Worm (Caenorhabditis elegans) whole organism, young adult: Measurements from ENCODE around the gene srh-173.
A peak's percentile ranks its signal among the peaks of the same experiment; 100 is the strongest.
"Not testable (repeated sequence)": the region's sequence is repeated elsewhere in the genome, so short reads cannot be mapped to it uniquely, and the experiment has no call there.

Experiments
- F39B2.1 ChIP-seq: fragments of 200-800 bp; sonication (Bioruptor generic); IDR thresholded peaks from 2 replicates; pipeline ENCODE4 v1.3.6; 2022; ENCODE audit warnings: missing genetic modification reagents, missing genetic modification characterization, missing compliant biosample characterization
- F55B11.4 ChIP-seq: sonication (generic microtip); optimal IDR thresholded peaks from 2 replicates; lab custom pipeline; 2016; ENCODE audit warnings: missing compliant biosample characterization, missing genetic modification characterization, borderline replicate concordance; ENCODE audit not compliant: insufficient read depth
- K11D2.4 ChIP-seq: fragments of 200-800 bp; sonication (Bioruptor generic); IDR thresholded peaks from 2 replicates; pipeline ENCODE4 v1.3.6; 2022; ENCODE audit warnings: missing genetic modification reagents, missing genetic modification characterization, missing compliant biosample characterization
- Y95B8A.8 ChIP-seq: fragments of 200-800 bp; sonication (Bioruptor generic); IDR thresholded peaks from 2 replicates; pipeline ENCODE4 v1.3.6; 2022; ENCODE audit warnings: missing genetic modification reagents, missing genetic modification characterization, missing compliant biosample characterization
- bed-2 ChIP-seq: fragments of 200-800 bp; sonication (Bioruptor generic); IDR thresholded peaks from 2 replicates; pipeline ENCODE4 v1.3.6; 2022; ENCODE audit warnings: missing genetic modification reagents, missing genetic modification characterization, missing compliant biosample characterization
- ccch-3 ChIP-seq: fragments of 200-800 bp; sonication (Bioruptor generic); optimal IDR thresholded peaks from 2 replicates; lab custom pipeline; 2018; ENCODE audit warnings: mild to moderate bottlenecking, missing genetic modification characterization, missing compliant biosample characterization
- cebp-1 ChIP-seq, 2 experiments: fragments of 200-800 bp in 1 of 2; sonication (Bioruptor generic) in 1 of 2; sonication (generic microtip) in 1 of 2; IDR thresholded peaks in 1 of 2; optimal IDR thresholded peaks in 1 of 2; 2 replicates each; pipeline versions ENCODE4 v1.3.6 to Lab custom; 2017 to 2022; ENCODE audit warnings: missing compliant biosample characterization in 2 of 2, missing genetic modification characterization in 2 of 2, mild to moderate bottlenecking in 1 of 2, missing genetic modification reagents in 1 of 2, moderate library complexity in 1 of 2
- ceh-58 ChIP-seq: fragments of 200-800 bp; sonication (Bioruptor generic); IDR thresholded peaks from 2 replicates; pipeline ENCODE4 v1.3.6; 2022; ENCODE audit warnings: missing genetic modification characterization, missing compliant biosample characterization
- dpl-1 ChIP-seq: fragments of 150-350 bp; optimal IDR thresholded peaks from 2 replicates; lab custom pipeline; 2014; ENCODE audit warnings: missing biosample characterization, missing genetic modification reagents, missing genetic modification characterization
- fkh-3 ChIP-seq: sonication (generic microtip); optimal IDR thresholded peaks from 2 replicates; lab custom pipeline; 2016; ENCODE audit warnings: mild to moderate bottlenecking, missing genetic modification characterization, missing compliant biosample characterization
- gei-17 ChIP-seq: fragments of 200-800 bp; sonication (Bioruptor generic); optimal IDR thresholded peaks from 2 replicates; lab custom pipeline; 2018; ENCODE audit warnings: mild to moderate bottlenecking, missing genetic modification characterization, missing compliant biosample characterization
- hrde-1 ChIP-seq: sonication (generic microtip); optimal IDR thresholded peaks from 2 replicates; lab custom pipeline; 2016; ENCODE audit warnings: missing genetic modification characterization, mild to moderate bottlenecking, missing compliant biosample characterization, moderate library complexity, missing genotype, missing genetic modification reagents, borderline replicate concordance
- lsl-1 ChIP-seq: fragments of 200-800 bp; sonication (Bioruptor generic); optimal IDR thresholded peaks from 2 replicates; lab custom pipeline; 2018; ENCODE audit warnings: mild to moderate bottlenecking, missing genetic modification characterization, moderate library complexity, missing compliant biosample characterization
- madf-10 ChIP-seq: sonication (generic microtip); optimal IDR thresholded peaks from 2 replicates; lab custom pipeline; 2016; ENCODE audit warnings: mild to moderate bottlenecking, missing genetic modification characterization, missing compliant biosample characterization
- mcd-1 ChIP-seq: fragments of 200-800 bp; sonication (Bioruptor generic); IDR thresholded peaks from 2 replicates; pipeline ENCODE4 v1.3.6; 2022; ENCODE audit warnings: missing genetic modification reagents, missing genetic modification characterization, missing compliant biosample characterization
- nfyb-1 ChIP-seq: fragments of 200-800 bp; sonication (Bioruptor generic); IDR thresholded peaks from 2 replicates; pipeline ENCODE4 v1.3.6; 2022; ENCODE audit warnings: missing genetic modification reagents, missing genetic modification characterization, missing compliant biosample characterization
- nhr-27 ChIP-seq: fragments of 200-800 bp; sonication (Bioruptor generic); optimal IDR thresholded peaks from 2 replicates; lab custom pipeline; 2018; ENCODE audit warnings: mild to moderate bottlenecking, missing genetic modification characterization, moderate library complexity, missing compliant biosample characterization
- nhr-80 ChIP-seq: sonication (generic microtip); optimal IDR thresholded peaks from 2 replicates; lab custom pipeline; 2016; ENCODE audit warnings: missing genetic modification characterization, missing compliant biosample characterization
- pbrm-1 ChIP-seq: fragments of 200-800 bp; sonication (Bioruptor generic); IDR thresholded peaks from 2 replicates; pipeline ENCODE4 v1.3.6; 2022; ENCODE audit warnings: missing genetic modification reagents, missing genetic modification characterization, missing compliant biosample characterization
- rpc-1 ChIP-seq, 2 experiments: fragments of 150-350 bp in 1 of 2; sonication (generic microtip) in 1 of 2; optimal IDR thresholded peaks; 2 replicates each; lab custom pipeline; 2014 to 2018; ENCODE audit warnings: missing biosample characterization in 1 of 2, missing genetic modification characterization in 1 of 2, missing genetic modification reagents in 1 of 2, missing genotype in 1 of 2
- snpc-1.3 ChIP-seq: sonication (generic microtip); optimal IDR thresholded peaks from 2 replicates; lab custom pipeline; 2017; ENCODE audit warnings: missing genetic modification characterization, mild to moderate bottlenecking, missing compliant biosample characterization, antibody characterized with exemption, moderate library complexity, missing genotype, missing genetic modification reagents; ENCODE audit not compliant: insufficient read depth
- snpc-4 ChIP-seq, 5 experiments: fragments of 150-350 bp in 1 of 5; sonication (generic microtip) in 4 of 5; optimal IDR thresholded peaks; 2 replicates each; lab custom pipeline; 2014 to 2018; ENCODE audit warnings: missing genetic modification characterization in 5 of 5, missing biosample characterization in 3 of 5, antibody characterized with exemption in 2 of 5, mild to moderate bottlenecking in 2 of 5, missing compliant biosample characterization in 2 of 5, missing genotype in 2 of 5, moderate library complexity in 2 of 5, missing genetic modification reagents in 1 of 5
- somi-1 ChIP-seq: fragments of 200-800 bp; sonication (Bioruptor generic); optimal IDR thresholded peaks from 2 replicates; lab custom pipeline; 2018; ENCODE audit warnings: mild to moderate bottlenecking, missing genetic modification characterization, missing compliant biosample characterization
- tbp1 ChIP-seq: fragments of 200-800 bp; sonication (Bioruptor generic); optimal IDR thresholded peaks from 2 replicates; lab custom pipeline; 2018; ENCODE audit warnings: mild to moderate bottlenecking, missing genetic modification characterization, missing compliant biosample characterization

srh-173 gene

ce11 chrV:19972984-19973383 lies at the start of gene srh-173:
srh-173 (plus strand) TSS chrV:19973284.
- TF ChIP-seq madf-10 (tag; lab: Kevin White, UChicago) = no peak
- no peak for TF ChIP-seq rpc-1 (optimal IDR thresholded peaks at IDR 0.05; lab: Kevin White, UChicago)
- no peak for TF ChIP-seq rpc-1 (tag; optimal IDR thresholded peaks at IDR 0.05; lab: Kevin White, UChicago)
- TF ChIP-seq ceh-58 = no peak
- TF ChIP-seq nhr-80 (tag; lab: Kevin White, UChicago) = no peak
- no peak for TF ChIP-seq fkh-3 (tag; lab: Kevin White, UChicago)
- no peak for TF ChIP-seq pbrm-1 (GFP tag; lab: Robert Waterston, UW)
- TF ChIP-seq hrde-1 (tag; lab: Kevin White, UChicago) = no peak
- no peak for TF ChIP-seq nfyb-1
- TF ChIP-seq K11D2.4 = no peak

DNA sequence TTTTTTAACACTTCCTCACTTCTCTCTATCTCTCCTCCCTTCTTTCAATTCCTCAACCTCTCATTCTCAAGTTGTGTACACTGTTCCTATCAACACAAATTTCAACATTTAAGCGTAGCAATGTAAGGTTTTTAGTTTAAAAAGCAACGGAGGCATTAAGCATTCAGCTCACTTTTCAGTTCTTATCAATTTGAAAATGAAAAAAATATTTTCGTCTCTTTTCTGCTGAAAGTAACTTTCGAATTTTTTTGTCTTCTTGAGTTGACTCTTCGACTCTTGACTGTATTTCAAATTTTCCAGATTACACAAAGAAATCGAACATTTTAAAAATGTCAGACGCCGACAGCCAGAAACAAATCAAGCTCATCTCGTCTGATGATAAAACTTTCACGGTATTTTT lies 49.2 kb upstream of the srh-173 start, which contains the start of gene skr-4:
Gene skr-4 (plus strand): TSS at position 301 of the 400 bp plus-strand sequence.
- no peak for TF ChIP-seq nhr-27 (tag; lab: Kevin White, UChicago)
- TF ChIP-seq bed-2 (GFP tag; lab: Robert Waterston, UW) = no peak

ce11 chrV:19934223-19934622 lies 38.9 kb upstream of the srh-173 start, which contains the start of gene algn-7:
algn-7 (minus strand) TSS chrV:19934323.
- TF ChIP-seq Y95B8A.8 (GFP tag; lab: Robert Waterston, UW) (no peak), lsl-1 (GFP tag; lab: Kevin White, UChicago) (peak; percentile 8)

- TF ChIP-seq F55B11.4 (tag; lab: Kevin White, UChicago) = no peak
- no peak for TF ChIP-seq snpc-4 (GFP tag; optimal IDR thresholded peaks at IDR 0.05; lab: Kevin White, UChicago)
- no peak for TF ChIP-seq snpc-4 (tag; optimal IDR thresholded peaks at IDR 0.05; lab: Kevin White, UChicago)
- TF ChIP-seq somi-1 (GFP tag; lab: Kevin White, UChicago) = no peak
- no peak for TF ChIP-seq mcd-1 (GFP tag; lab: Robert Waterston, UW)
- TF ChIP-seq snpc-1.3 = no peak
- TF ChIP-seq dpl-1 = no peak
- no peak for TF ChIP-seq F39B2.1
These were observed 36.1 kb upstream of the srh-173 start for ce11 chrV:19936945-19937344.

DNA sequence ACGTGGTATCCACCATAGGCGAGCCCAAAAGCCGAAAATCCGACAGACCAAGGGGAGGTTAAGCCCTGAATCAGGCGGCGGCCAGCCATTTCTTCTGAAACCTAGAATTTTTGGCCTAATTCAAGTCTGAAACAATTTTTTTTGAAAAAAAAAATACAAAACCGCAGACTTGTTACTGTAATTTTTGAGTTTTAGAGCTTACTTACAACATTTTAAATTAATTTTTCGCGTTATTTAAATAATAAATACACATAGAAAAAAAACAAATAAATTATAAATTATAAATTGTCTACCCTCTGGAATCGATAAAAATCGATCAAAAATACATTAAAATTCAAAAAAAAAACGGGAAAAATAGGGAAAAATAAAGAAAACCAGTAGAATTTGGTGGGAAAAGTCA lies 26.6 kb upstream of the srh-173 start, which contains the start of gene dhs-24:
Gene dhs-24 (minus strand): TSS at position 101 of the 400 bp plus-strand sequence.
- TF ChIP-seq gei-17 (no peak), ceh-58 (0 out of 2 replicates have a peak, but pooled peaks have one; percentile 33)

- TF ChIP-seq tbp1 (GFP tag; lab: Kevin White, UChicago); ccch-3 (GFP tag; lab: Kevin White, UChicago); dpl-1: not testable (repeated sequence)
These were observed 24.1 kb upstream of the srh-173 start, which contains the start of gene tmed-4 for ce11 chrV:19948993-19949392. tmed-4 (minus strand) TSS chrV:19949093.

DNA sequence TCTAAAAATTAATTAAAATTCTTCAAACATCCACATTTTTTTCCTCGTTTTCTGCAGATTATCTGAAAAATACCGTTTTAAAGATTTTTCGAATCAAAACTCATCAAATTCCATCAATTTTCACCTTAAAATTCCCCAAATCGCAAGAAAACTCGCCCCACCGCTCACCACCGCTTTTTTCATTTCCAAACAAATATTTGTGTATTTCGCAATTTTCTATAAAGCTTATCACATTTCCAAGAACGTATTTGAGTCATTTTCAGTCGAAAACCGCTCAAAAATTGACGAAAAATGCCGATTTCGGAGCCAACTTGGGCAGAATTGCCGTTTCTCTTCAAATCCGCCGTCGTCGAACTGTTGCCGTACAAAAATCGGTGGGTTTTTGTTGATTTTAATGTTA lies 23.4 kb upstream of the srh-173 start, which contains the start of gene Y60A3A.8:
Gene Y60A3A.8 (plus strand): TSS at position 258 of the 400 bp plus-strand sequence.
- peak; percentile 77 for TF ChIP-seq cebp-1 (GFP tag; IDR thresholded peaks at IDR 0.05; lab: Robert Waterston, UW)
- TF ChIP-seq cebp-1 (tag; optimal IDR thresholded peaks at IDR 0.05; lab: Kevin White, UChicago) = peak; percentile 81
